Worm (Caenorhabditis elegans) whole organism, L4 larva: ENCODE measurements around the gene F13A7.12.

Experiments
- D1046.2 ChIP-seq: fragments of 200-800 bp; sonication (Bioruptor generic); IDR thresholded peaks from 2 replicates; pipeline ENCODE4 v1.3.6; 2022; ENCODE audit warnings: missing genetic modification characterization, missing compliant biosample characterization
- F10B5.3 ChIP-seq: sonication (generic microtip); optimal IDR thresholded peaks from 2 replicates; lab custom pipeline; 2016; ENCODE audit warnings: mild to moderate bottlenecking, missing genetic modification characterization, missing compliant biosample characterization
- F37D6.2 ChIP-seq: sonication (generic microtip); optimal IDR thresholded peaks from 2 replicates; lab custom pipeline; 2016; ENCODE audit warnings: mild to moderate bottlenecking, missing genetic modification characterization, missing compliant biosample characterization
- F44E2.7 ChIP-seq: fragments of 200-800 bp; sonication (Bioruptor generic); IDR thresholded peaks from 2 replicates; pipeline ENCODE4 v2.1.2; 2022; ENCODE audit warnings: missing genetic modification characterization, missing compliant biosample characterization
- T20F7.1 ChIP-seq: fragments of 200-800 bp; sonication (Bioruptor generic); optimal IDR thresholded peaks from 2 replicates; lab custom pipeline; 2018; ENCODE audit warnings: mild to moderate bottlenecking, missing genetic modification characterization, missing compliant biosample characterization
- T26A8.4 ChIP-seq: fragments of 200-800 bp; sonication (Bioruptor generic); IDR thresholded peaks from 2 replicates; pipeline ENCODE4 v1.3.6; 2022; ENCODE audit warnings: missing genetic modification characterization, missing compliant biosample characterization
- Y5F2A.4 ChIP-seq: fragments of 200-800 bp; sonication (Bioruptor generic); optimal IDR thresholded peaks from 2 replicates; lab custom pipeline; 2018; ENCODE audit warnings: mild to moderate bottlenecking, missing genetic modification characterization, missing compliant biosample characterization
- attf-4 ChIP-seq: sonication (generic microtip); optimal IDR thresholded peaks from 3 replicates; lab custom pipeline; 2017; ENCODE audit warnings: missing biosample characterization, missing genetic modification characterization
- ceh-20 ChIP-seq: fragments of 200-800 bp; sonication (Bioruptor generic); IDR thresholded peaks from 2 replicates; pipeline ENCODE4 v1.3.6; 2022; ENCODE audit warnings: missing genetic modification reagents, missing genetic modification characterization, missing compliant biosample characterization
- ceh-44 ChIP-seq: fragments of 200-800 bp; sonication (Bioruptor generic); IDR thresholded peaks from 2 replicates; pipeline ENCODE4 v1.3.6; 2022; ENCODE audit warnings: missing genetic modification reagents, missing genetic modification characterization, missing compliant biosample characterization
- ceh-82 ChIP-seq: sonication (generic microtip); optimal IDR thresholded peaks from 2 replicates; lab custom pipeline; 2017; ENCODE audit warnings: missing biosample characterization, missing genetic modification characterization
- ces-1 ChIP-seq: fragments of 150-350 bp; sonication (generic microtip); optimal IDR thresholded peaks from 4 replicates; lab custom pipeline; 2014; ENCODE audit warnings: missing biosample characterization, missing genetic modification reagents, missing genetic modification characterization
- daf-8 ChIP-seq: fragments of 200-800 bp; sonication (Bioruptor generic); IDR thresholded peaks from 2 replicates; pipeline ENCODE4 v1.3.6; 2022; ENCODE audit warnings: missing genetic modification characterization, missing compliant biosample characterization
- dmd-6 ChIP-seq: fragments of 200-800 bp; sonication (Bioruptor generic); IDR thresholded peaks from 2 replicates; pipeline ENCODE4 v1.3.6; 2022; ENCODE audit warnings: missing genetic modification reagents, missing genetic modification characterization, missing compliant biosample characterization
- duxl-1 ChIP-seq: sonication (generic microtip); optimal IDR thresholded peaks from 2 replicates; lab custom pipeline; 2016; ENCODE audit warnings: mild to moderate bottlenecking, missing genetic modification characterization, moderate library complexity, missing compliant biosample characterization; ENCODE audit not compliant: poor library complexity
- egl-27 ChIP-seq: sonication (generic microtip); optimal IDR thresholded peaks from 3 replicates; lab custom pipeline; 2017; ENCODE audit warnings: missing biosample characterization, missing genetic modification reagents, missing genetic modification characterization
- egl-43 ChIP-seq: fragments of 200-800 bp; sonication (Bioruptor generic); IDR thresholded peaks from 2 replicates; pipeline ENCODE4 v1.3.6; 2022; ENCODE audit warnings: missing genetic modification reagents, missing genetic modification characterization, missing compliant biosample characterization
- fkh-10 ChIP-seq: fragments of 150-350 bp; optimal IDR thresholded peaks from 2 replicates; lab custom pipeline; 2014; ENCODE audit warnings: missing biosample characterization, missing genetic modification reagents, missing genetic modification characterization
- fos-1 ChIP-seq: fragments of 150-350 bp; optimal IDR thresholded peaks from 2 replicates; lab custom pipeline; 2014; ENCODE audit warnings: missing biosample characterization, missing genetic modification characterization
- hif-1 ChIP-seq, 2 experiments: sonication (generic microtip); optimal IDR thresholded peaks; 2 replicates each; lab custom pipeline; 2016 to 2017; ENCODE audit warnings: missing compliant biosample characterization in 2 of 2, missing genetic modification characterization in 2 of 2, missing genetic modification reagents in 2 of 2, missing genotype in 2 of 2, mild to moderate bottlenecking in 1 of 2
- hlh-11 ChIP-seq: fragments of 200-800 bp; sonication (Bioruptor generic); optimal IDR thresholded peaks from 2 replicates; lab custom pipeline; 2018; ENCODE audit warnings: mild to moderate bottlenecking, missing genetic modification characterization, missing compliant biosample characterization
- hlh-30 ChIP-seq: sonication (generic microtip); optimal IDR thresholded peaks from 2 replicates; lab custom pipeline; 2017; ENCODE audit warnings: antibody characterized with exemption, mild to moderate bottlenecking, missing genetic modification characterization, missing compliant biosample characterization; ENCODE audit not compliant: insufficient read depth
- jun-1 ChIP-seq: fragments of 150-350 bp; optimal IDR thresholded peaks from 2 replicates; lab custom pipeline; 2014; ENCODE audit warnings: missing biosample characterization, missing genetic modification reagents, missing genetic modification characterization
- lin-29 ChIP-seq: fragments of 200-800 bp; sonication (Bioruptor generic); IDR thresholded peaks from 2 replicates; pipeline ENCODE4 v1.3.6; 2022; ENCODE audit warnings: missing genetic modification reagents, missing genetic modification characterization, missing compliant biosample characterization
- lin-38 ChIP-seq: fragments of 200-800 bp; sonication (Bioruptor generic); IDR thresholded peaks from 2 replicates; pipeline ENCODE4 v1.3.6; 2022; ENCODE audit warnings: missing genetic modification reagents, missing genetic modification characterization, missing compliant biosample characterization
- lir-3 ChIP-seq: sonication (generic microtip); optimal IDR thresholded peaks from 2 replicates; lab custom pipeline; 2016; ENCODE audit warnings: mild to moderate bottlenecking, missing genetic modification characterization, missing compliant biosample characterization
- lsy-2 ChIP-seq, 2 experiments: fragments of 150-350 bp in 1 of 2; sonication (generic microtip) in 1 of 2; optimal IDR thresholded peaks; 2 replicates each; lab custom pipeline; 2014 to 2017; ENCODE audit warnings: missing biosample characterization in 2 of 2, missing genetic modification characterization in 2 of 2
- mdt-29 ChIP-seq: fragments of 200-800 bp; sonication (Bioruptor generic); IDR thresholded peaks from 2 replicates; pipeline ENCODE4 v1.3.6; 2022; ENCODE audit warnings: missing genetic modification reagents, missing genetic modification characterization, missing compliant biosample characterization
- mes-2 ChIP-seq: sonication (generic microtip); optimal IDR thresholded peaks from 2 replicates; lab custom pipeline; 2016; ENCODE audit warnings: missing genotype, mild to moderate bottlenecking, missing genetic modification characterization, missing compliant biosample characterization; ENCODE audit not compliant: poor library complexity, severe bottlenecking
- mxl-3 ChIP-seq: fragments of 200-800 bp; sonication (Bioruptor generic); optimal IDR thresholded peaks from 2 replicates; lab custom pipeline; 2018; ENCODE audit warnings: mild to moderate bottlenecking, missing genetic modification characterization, missing compliant biosample characterization
- nhr-10 ChIP-seq: fragments of 150-350 bp; optimal IDR thresholded peaks from 2 replicates; lab custom pipeline; 2014; ENCODE audit warnings: missing biosample characterization, missing genetic modification characterization
- nhr-102 ChIP-seq: sonication (generic microtip); optimal IDR thresholded peaks from 2 replicates; lab custom pipeline; 2016; ENCODE audit warnings: mild to moderate bottlenecking, missing genetic modification characterization, moderate library complexity, missing compliant biosample characterization
- nhr-237 ChIP-seq: sonication (generic microtip); optimal IDR thresholded peaks from 2 replicates; lab custom pipeline; 2017; ENCODE audit warnings: missing biosample characterization, missing genetic modification characterization
- nhr-25 ChIP-seq: sonication (generic microtip); optimal IDR thresholded peaks from 2 replicates; lab custom pipeline; 2017; ENCODE audit warnings: missing genetic modification characterization, mild to moderate bottlenecking, missing compliant biosample characterization, antibody characterized with exemption, moderate library complexity, borderline replicate concordance; ENCODE audit not compliant: insufficient read depth
- nhr-28 ChIP-seq: fragments of 150-350 bp; optimal IDR thresholded peaks from 2 replicates; lab custom pipeline; 2014; ENCODE audit warnings: missing biosample characterization, missing genetic modification characterization
- nhr-41 ChIP-seq: fragments of 200-800 bp; sonication (Bioruptor generic); IDR thresholded peaks from 2 replicates; pipeline ENCODE4 v1.3.6; 2022; ENCODE audit warnings: missing genetic modification reagents, missing genetic modification characterization, missing compliant biosample characterization
- nhr-42 ChIP-seq: fragments of 200-800 bp; sonication (Bioruptor generic); IDR thresholded peaks from 2 replicates; pipeline ENCODE4 v1.3.6; 2022; ENCODE audit warnings: missing genetic modification characterization, missing compliant biosample characterization
- pqm-1 ChIP-seq: sonication (generic microtip); optimal IDR thresholded peaks from 2 replicates; lab custom pipeline; 2017; ENCODE audit warnings: missing biosample characterization, missing genetic modification characterization
- rbr-2 ChIP-seq: sonication (generic microtip); optimal IDR thresholded peaks from 2 replicates; lab custom pipeline; 2016; ENCODE audit warnings: missing genotype, missing genetic modification characterization, missing compliant biosample characterization
- saeg-2 ChIP-seq: fragments of 200-800 bp; sonication (Bioruptor generic); IDR thresholded peaks from 2 replicates; pipeline ENCODE4 v1.3.6; 2022; ENCODE audit warnings: missing genetic modification reagents, missing genetic modification characterization, missing compliant biosample characterization
- sdz-12 ChIP-seq: fragments of 200-800 bp; sonication (Bioruptor generic); optimal IDR thresholded peaks from 2 replicates; lab custom pipeline; 2018; ENCODE audit warnings: mild to moderate bottlenecking, missing genetic modification characterization, missing compliant biosample characterization
- set-16 ChIP-seq: fragments of 200-800 bp; sonication (Bioruptor generic); IDR thresholded peaks from 2 replicates; pipeline ENCODE4 v1.3.6; 2022; ENCODE audit warnings: missing genetic modification reagents, missing genetic modification characterization, missing compliant biosample characterization
- tag-97 ChIP-seq: fragments of 200-800 bp; sonication (Bioruptor generic); IDR thresholded peaks from 2 replicates; pipeline ENCODE4 v1.3.6; 2022; ENCODE audit warnings: missing genetic modification characterization, missing compliant biosample characterization
- tra-1 ChIP-seq: fragments of 200-800 bp; sonication (Bioruptor generic); IDR thresholded peaks from 2 replicates; pipeline ENCODE4 v1.3.6; 2022; ENCODE audit warnings: missing genetic modification reagents, missing genetic modification characterization, missing compliant biosample characterization
- unc-39 ChIP-seq: sonication (generic microtip); optimal IDR thresholded peaks from 2 replicates; lab custom pipeline; 2017; ENCODE audit warnings: missing biosample characterization, missing genetic modification characterization
- unc-62 ChIP-seq, 3 experiments: fragments of 150-350 bp in 1 of 3; sonication (generic microtip); optimal IDR thresholded peaks in 2 of 3; peaks in 1 of 3; 1 replicate in 1 of 3; 2 replicates in 2 of 3; lab custom pipeline; 2014 to 2017; ENCODE audit warnings: missing biosample characterization in 3 of 3, missing genetic modification characterization in 3 of 3, missing genetic modification reagents in 3 of 3, missing genotype in 1 of 3
- vab-7 ChIP-seq: fragments of 200-800 bp; sonication (Bioruptor generic); IDR thresholded peaks from 2 replicates; pipeline ENCODE4 v1.3.6; 2022; ENCODE audit warnings: missing genetic modification reagents, missing genetic modification characterization, missing compliant biosample characterization
- zfp-2 ChIP-seq: sonication (generic microtip); optimal IDR thresholded peaks from 2 replicates; lab custom pipeline; 2016; ENCODE audit warnings: mild to moderate bottlenecking, missing genetic modification characterization, missing compliant biosample characterization
- zip-11 ChIP-seq: fragments of 200-800 bp; sonication (Bioruptor generic); IDR thresholded peaks from 2 replicates; pipeline ENCODE4 v1.3.6; 2022; ENCODE audit warnings: missing genetic modification characterization, missing compliant biosample characterization
- zip-2 ChIP-seq: fragments of 150-350 bp; optimal IDR thresholded peaks from 2 replicates; lab custom pipeline; 2014; ENCODE audit warnings: missing biosample characterization, missing genetic modification characterization

F13A7.12 gene

ce11 chrV:16370039-16370438 lies 25.8 kb upstream of the F13A7.12 start:
- TF ChIP-seq mxl-3 (GFP tag; lab: Kevin White, UChicago), result no peak
- no peak for TF ChIP-seq daf-8 (GFP tag; lab: Robert Waterston, UW)
- TF ChIP-seq Y5F2A.4 (GFP tag; lab: Kevin White, UChicago), result peak; percentile 79
- TF ChIP-seq nhr-28, result peak; percentile 33
- TF ChIP-seq nhr-41 (GFP tag; lab: Robert Waterston, UW), result peak; percentile 88
- TF ChIP-seq tag-97 (GFP tag; lab: Robert Waterston, UW), result no peak
- TF ChIP-seq lin-38 (GFP tag; lab: Robert Waterston, UW), result peak; percentile 84
- no peak for TF ChIP-seq nhr-10 (tag; lab: Kevin White, UChicago)
- TF ChIP-seq nhr-237 (tag; lab: Kevin White, UChicago), result no peak
- TF ChIP-seq lsy-2 (tag; optimal IDR thresholded peaks at IDR 0.05; lab: Kevin White, UChicago), result peak in 1 of 2 experiments; percentile 68
- no peak for TF ChIP-seq ceh-82
- TF ChIP-seq nhr-25, result peak; percentile 9
- peak; percentile 87 for TF ChIP-seq T26A8.4 (GFP tag; lab: Robert Waterston, UW)
- no peak for TF ChIP-seq T20F7.1 (GFP tag; lab: Kevin White, UChicago)
- no peak for TF ChIP-seq egl-27 (tag; lab: Kevin White, UChicago)
- TF ChIP-seq hlh-11 (tag; lab: Kevin White, UChicago), result peak; percentile 68
- TF ChIP-seq jun-1, result peak; percentile 65
- peak; percentile 76 for TF ChIP-seq mdt-29 (GFP tag; lab: Robert Waterston, UW)
- peak; percentile 63; the same call in 1 of the 2 replicates for TF ChIP-seq ceh-44
- peak in 1 of 2 experiments; percentile 61 for TF ChIP-seq hif-1 (tag; optimal IDR thresholded peaks at IDR 0.05; lab: Kevin White, UChicago)
- TF ChIP-seq ces-1 (GFP tag; lab: Kevin White, UChicago), result peak; percentile 6
- TF ChIP-seq nhr-42, result peak; percentile 84
- peak; percentile 39 for TF ChIP-seq F37D6.2 (tag; lab: Kevin White, UChicago)
- TF ChIP-seq sdz-12 (GFP tag; lab: Kevin White, UChicago), result peak; percentile 69
- peak; percentile 87 for TF ChIP-seq nhr-102 (tag; lab: Kevin White, UChicago)
- peak; percentile 69 for TF ChIP-seq hlh-30
- TF ChIP-seq dmd-6, result peak; percentile 78
- peak; percentile 76 for TF ChIP-seq rbr-2 (tag; lab: Kevin White, UChicago)
- 0 out of 2 replicates have a peak, but pooled peaks have one; percentile 65 for TF ChIP-seq F44E2.7
- peak; percentile 70 for TF ChIP-seq F10B5.3
- TF ChIP-seq attf-4 (tag; lab: Kevin White, UChicago), result no peak
- TF ChIP-seq zip-11 (GFP tag; lab: Robert Waterston, UW), result 0 out of 2 replicates have a peak, but pooled peaks have one; percentile 65
- TF ChIP-seq fkh-10 (GFP tag; lab: Kevin White, UChicago), result no peak
- no peak for TF ChIP-seq unc-39 (tag; lab: Kevin White, UChicago)
- no peak for TF ChIP-seq fos-1 (tag; lab: Kevin White, UChicago)
- TF ChIP-seq unc-62 (GFP tag; optimal IDR thresholded peaks at IDR 0.05 in 1 of 2; lab: Kevin White, UChicago), result peak in 1 of 2 experiments; percentile 97
- no peak for TF ChIP-seq unc-62 (tag; optimal IDR thresholded peaks at IDR 0.05; lab: Kevin White, UChicago)
- peak; percentile 91 for TF ChIP-seq set-16 (GFP tag; lab: Robert Waterston, UW)
- peak; percentile 85 for TF ChIP-seq mes-2 (tag; lab: Kevin White, UChicago)
- TF ChIP-seq tra-1 (GFP tag; lab: Robert Waterston, UW), result peak; percentile 88
- TF ChIP-seq lir-3 (tag; lab: Kevin White, UChicago), result peak; percentile 80
- TF ChIP-seq zip-2 (tag; lab: Kevin White, UChicago), result peak; percentile 1
- TF ChIP-seq vab-7 (GFP tag; lab: Robert Waterston, UW), result peak; percentile 90
- TF ChIP-seq ceh-20 (GFP tag; lab: Robert Waterston, UW), result peak; percentile 85
- peak; percentile 96 for TF ChIP-seq egl-43 (GFP tag; lab: Robert Waterston, UW)
- peak; percentile 74; the same call in 1 of the 2 replicates for TF ChIP-seq lin-29
- peak; percentile 91 for TF ChIP-seq D1046.2 (GFP tag; lab: Robert Waterston, UW)
- peak; percentile 74 for TF ChIP-seq duxl-1
- TF ChIP-seq pqm-1 (tag; lab: Kevin White, UChicago), result peak; percentile 42
- TF ChIP-seq zfp-2 (tag; lab: Kevin White, UChicago), result peak; percentile 62
- TF ChIP-seq saeg-2, result no peak
